Worm (Caenorhabditis elegans) whole organism, late embryonic: ENCODE measurements around the gene F07F6.2.

Experiments
- K02D7.2 ChIP-seq: sonication (generic microtip); optimal IDR thresholded peaks from 2 replicates; lab custom pipeline; 2017; ENCODE audit warnings: mild to moderate bottlenecking, missing genetic modification characterization, missing compliant biosample characterization
- dmd-4 ChIP-seq: sonication (generic microtip); optimal IDR thresholded peaks from 2 replicates; lab custom pipeline; 2016; ENCODE audit warnings: borderline replicate concordance, missing genetic modification characterization, missing compliant biosample characterization
- dve-1 ChIP-seq: sonication (generic microtip); optimal IDR thresholded peaks from 2 replicates; lab custom pipeline; 2017; ENCODE audit warnings: antibody characterized with exemption, mild to moderate bottlenecking, missing genetic modification characterization, missing compliant biosample characterization
- pax-1 ChIP-seq: fragments of 150-350 bp; optimal IDR thresholded peaks from 2 replicates; lab custom pipeline; 2014; ENCODE audit warnings: missing biosample characterization, missing genetic modification characterization
- pha-4 ChIP-seq: fragments of 150-350 bp; optimal IDR thresholded peaks from 2 replicates; lab custom pipeline; 2018; ENCODE audit warnings: missing biosample characterization, missing genetic modification reagents, missing genetic modification characterization
- tbx-2 ChIP-seq: sonication (generic microtip); optimal IDR thresholded peaks from 2 replicates; lab custom pipeline; 2016; ENCODE audit warnings: missing genetic modification characterization, missing compliant biosample characterization
- unc-55 ChIP-seq: sonication (generic microtip); optimal IDR thresholded peaks from 2 replicates; lab custom pipeline; 2017; ENCODE audit warnings: missing biosample characterization, missing genetic modification reagents, missing genetic modification characterization

- TF ChIP-seq dmd-4 (no peak), dve-1 (tag; lab: Kevin White, UChicago) (no peak), tbx-2 (tag; lab: Kevin White, UChicago) (no peak), unc-55 (GFP tag; lab: Kevin White, UChicago) (no peak), K02D7.2 (tag; lab: Kevin White, UChicago) (no peak), pax-1 (no peak), pha-4 (no peak)
Measured at ce11 chrII:5447381-5447780, 17.4 kb downstream of the F07F6.2 start, which contains the start of gene cex-1.
